Worm (Caenorhabditis elegans) whole organism, late embryonic: ENCODE results near the gene gcy-13.
A peak's percentile ranks its signal among the peaks of the same experiment; 100 is the strongest.

ENCODE experiments used
- K09A11.1 ChIP-seq: sonication (generic microtip); optimal IDR thresholded peaks from 2 replicates; lab custom pipeline; 2017; ENCODE audit warnings: antibody characterized with exemption, mild to moderate bottlenecking, missing genetic modification characterization, missing compliant biosample characterization; ENCODE audit not compliant: insufficient read depth
- T23F11.4 ChIP-seq: fragments of 200-800 bp; sonication (Bioruptor generic); optimal IDR thresholded peaks from 2 replicates; lab custom pipeline; 2018; ENCODE audit warnings: mild to moderate bottlenecking, missing genetic modification characterization, missing compliant biosample characterization
- Y22D7AL.16 ChIP-seq: sonication (generic microtip); optimal IDR thresholded peaks from 2 replicates; lab custom pipeline; 2016; ENCODE audit warnings: missing genetic modification characterization, missing compliant biosample characterization
- ahr-1 ChIP-seq: sonication (generic microtip); optimal IDR thresholded peaks from 2 replicates; lab custom pipeline; 2016; ENCODE audit warnings: missing genetic modification characterization, missing compliant biosample characterization
- ceh-18 ChIP-seq: sonication (generic microtip); optimal IDR thresholded peaks from 2 replicates; lab custom pipeline; 2016; ENCODE audit warnings: missing genetic modification characterization, missing compliant biosample characterization
- ceh-19 ChIP-seq: fragments of 200-800 bp; sonication (Bioruptor generic); optimal IDR thresholded peaks from 2 replicates; lab custom pipeline; 2018; ENCODE audit warnings: mild to moderate bottlenecking, missing genetic modification characterization, missing compliant biosample characterization
- ceh-2 ChIP-seq: sonication (generic microtip); optimal IDR thresholded peaks from 2 replicates; lab custom pipeline; 2016; ENCODE audit warnings: missing genotype, missing genetic modification characterization, missing compliant biosample characterization
- ceh-24 ChIP-seq: sonication (generic microtip); optimal IDR thresholded peaks from 2 replicates; lab custom pipeline; 2016; ENCODE audit warnings: mild to moderate bottlenecking, missing genetic modification characterization, missing compliant biosample characterization
- ceh-31 ChIP-seq: sonication (generic microtip); optimal IDR thresholded peaks from 2 replicates; lab custom pipeline; 2016; ENCODE audit warnings: missing genetic modification characterization, missing compliant biosample characterization
- ceh-45 ChIP-seq: fragments of 200-800 bp; sonication (Bioruptor generic); IDR thresholded peaks from 2 replicates; pipeline ENCODE4 v1.3.6; 2022; ENCODE audit warnings: missing genetic modification reagents, missing genetic modification characterization, missing compliant biosample characterization
- ceh-9 ChIP-seq: sonication (generic microtip); optimal IDR thresholded peaks from 2 replicates; lab custom pipeline; 2016; ENCODE audit warnings: mild to moderate bottlenecking, missing genetic modification characterization, inconsistent platforms, missing compliant biosample characterization
- che-1 ChIP-seq: sonication (generic microtip); optimal IDR thresholded peaks from 2 replicates; lab custom pipeline; 2016; ENCODE audit warnings: mild to moderate bottlenecking, missing genetic modification characterization, missing compliant biosample characterization
- dmd-4 ChIP-seq: sonication (generic microtip); optimal IDR thresholded peaks from 2 replicates; lab custom pipeline; 2016; ENCODE audit warnings: borderline replicate concordance, missing genetic modification characterization, missing compliant biosample characterization
- elt-2 ChIP-seq: sonication (generic microtip); optimal IDR thresholded peaks from 2 replicates; lab custom pipeline; 2016; ENCODE audit warnings: missing genetic modification reagents, missing genetic modification characterization, missing compliant biosample characterization
- fax-1 ChIP-seq: sonication (generic microtip); optimal IDR thresholded peaks from 2 replicates; lab custom pipeline; 2016; ENCODE audit warnings: missing genotype, missing genetic modification characterization, missing compliant biosample characterization
- fkh-6 ChIP-seq: sonication (generic microtip); optimal IDR thresholded peaks from 2 replicates; lab custom pipeline; 2016; ENCODE audit warnings: missing genetic modification characterization, missing compliant biosample characterization
- gmeb-2 ChIP-seq: sonication (generic microtip); optimal IDR thresholded peaks from 2 replicates; lab custom pipeline; 2016; ENCODE audit warnings: missing genetic modification characterization, inconsistent platforms, missing compliant biosample characterization
- hlh-13 ChIP-seq: fragments of 200-800 bp; sonication (Bioruptor generic); optimal IDR thresholded peaks from 2 replicates; lab custom pipeline; 2018; ENCODE audit warnings: mild to moderate bottlenecking, missing genetic modification characterization, missing compliant biosample characterization
- hlh-30 ChIP-seq: sonication (generic microtip); optimal IDR thresholded peaks from 2 replicates; lab custom pipeline; 2017; ENCODE audit warnings: antibody characterized with exemption, missing genetic modification characterization, missing compliant biosample characterization; ENCODE audit not compliant: insufficient read depth
- hlh-6 ChIP-seq: sonication (generic microtip); optimal IDR thresholded peaks from 2 replicates; lab custom pipeline; 2016; ENCODE audit warnings: missing genotype, missing genetic modification characterization, missing compliant biosample characterization
- hlh-8 ChIP-seq: sonication (generic microtip); optimal IDR thresholded peaks from 2 replicates; lab custom pipeline; 2016; ENCODE audit warnings: missing genotype, missing genetic modification characterization, missing compliant biosample characterization
- lin-11 ChIP-seq: fragments of 200-800 bp; sonication (Bioruptor generic); optimal IDR thresholded peaks from 2 replicates; lab custom pipeline; 2018; ENCODE audit warnings: mild to moderate bottlenecking, missing genetic modification characterization, missing compliant biosample characterization
- madf-2 ChIP-seq: sonication (generic microtip); optimal IDR thresholded peaks from 2 replicates; lab custom pipeline; 2017; ENCODE audit warnings: missing genetic modification characterization, missing compliant biosample characterization
- mec-3 ChIP-seq: sonication (generic microtip); optimal IDR thresholded peaks from 2 replicates; lab custom pipeline; 2016; ENCODE audit warnings: borderline replicate concordance, missing genetic modification characterization, missing compliant biosample characterization
- nhr-11 ChIP-seq: fragments of 150-350 bp; optimal IDR thresholded peaks from 2 replicates; lab custom pipeline; 2014; ENCODE audit warnings: missing biosample characterization, missing genetic modification characterization
- odd-2 ChIP-seq: sonication (generic microtip); optimal IDR thresholded peaks from 2 replicates; lab custom pipeline; 2017; ENCODE audit warnings: antibody characterized with exemption, mild to moderate bottlenecking, missing genetic modification characterization, missing compliant biosample characterization
- tbx-2 ChIP-seq: sonication (generic microtip); optimal IDR thresholded peaks from 2 replicates; lab custom pipeline; 2016; ENCODE audit warnings: missing genetic modification characterization, missing compliant biosample characterization
- unc-42 ChIP-seq: sonication (generic microtip); optimal IDR thresholded peaks from 2 replicates; lab custom pipeline; 2016; ENCODE audit warnings: missing genotype, missing genetic modification characterization, missing compliant biosample characterization
- unc-55 ChIP-seq: sonication (generic microtip); optimal IDR thresholded peaks from 2 replicates; lab custom pipeline; 2017; ENCODE audit warnings: missing biosample characterization, missing genetic modification reagents, missing genetic modification characterization
- unc-86 ChIP-seq: sonication (generic microtip); optimal IDR thresholded peaks from 2 replicates; lab custom pipeline; 2016; ENCODE audit warnings: missing genetic modification characterization, missing compliant biosample characterization

Gene gcy-13

DNA sequence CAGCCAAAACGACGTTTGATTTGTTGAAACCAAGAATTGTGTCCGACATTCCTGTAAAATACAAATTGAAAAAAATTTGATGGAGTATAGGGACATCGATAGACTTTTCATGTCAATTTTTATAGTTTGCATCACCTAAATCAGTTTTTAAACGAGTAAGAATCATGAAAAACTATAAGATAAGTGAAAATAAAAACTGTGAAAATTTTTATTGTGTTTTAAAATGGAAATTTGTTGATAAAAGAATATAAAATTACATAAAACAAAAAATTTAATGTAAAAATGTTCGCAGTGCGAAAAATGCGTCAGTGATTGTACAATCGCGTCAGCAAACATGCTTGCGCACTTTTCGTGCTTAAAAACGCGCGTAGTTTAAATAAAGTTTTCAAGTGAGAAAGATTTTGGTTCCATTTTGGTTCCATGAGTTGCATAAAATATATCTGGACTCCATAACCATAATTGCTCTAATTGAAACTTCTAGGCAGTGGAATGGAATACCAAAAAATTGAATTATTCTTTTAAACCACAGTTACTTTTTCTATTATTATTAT is 25.8 kb downstream of the gcy-13 start, which contains the start of gene tomm-20 (continued):
- TF ChIP-seq madf-2, result peak; percentile 51
- peak; percentile 17 for TF ChIP-seq T23F11.4
- peak; percentile 3 for TF ChIP-seq unc-55
- peak; percentile 25 for TF ChIP-seq hlh-30 (tag; lab: Kevin White, UChicago)
- peak; percentile 25 for TF ChIP-seq ceh-2 (tag; lab: Kevin White, UChicago)
- peak; percentile 59 for TF ChIP-seq ceh-31
- TF ChIP-seq ahr-1 (tag; lab: Kevin White, UChicago), result peak; percentile 33
- peak; percentile 31 for TF ChIP-seq gmeb-2 (tag; lab: Kevin White, UChicago)
- TF ChIP-seq ceh-19 (GFP tag; lab: Kevin White, UChicago), result peak; percentile 58
- TF ChIP-seq fkh-6, result peak; percentile 32
- no peak for TF ChIP-seq ceh-45
- peak; percentile 22 for TF ChIP-seq Y22D7AL.16 (tag; lab: Kevin White, UChicago)
- TF ChIP-seq hlh-8 (tag; lab: Kevin White, UChicago), result peak; percentile 40

DNA sequence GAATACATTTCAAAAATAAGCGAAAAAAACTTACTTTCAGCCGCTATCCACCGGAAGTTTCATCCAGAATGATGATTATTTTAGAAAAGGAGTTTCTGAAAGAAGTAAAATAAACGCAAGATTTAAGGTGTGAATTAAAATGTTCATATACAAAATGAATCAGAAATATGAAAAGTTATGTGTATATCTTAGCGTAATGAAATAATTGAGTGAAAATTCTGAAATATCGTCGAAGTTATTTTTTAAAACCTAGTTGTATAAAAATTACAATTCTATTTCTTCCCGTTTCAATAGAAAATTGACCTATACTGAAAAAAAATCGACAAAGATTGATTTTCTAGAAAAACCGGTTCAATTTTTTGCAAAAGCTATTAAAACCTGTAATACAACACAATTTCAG is 31.4 kb downstream of the gcy-13 start, which contains the start of gene twk-13:
Gene twk-13, minus strand, starts transcription at position 101 of the 400 bp plus-strand sequence.
- no peak for TF ChIP-seq hlh-6
- no peak for TF ChIP-seq nhr-11 (tag; lab: Kevin White, UChicago)
- TF ChIP-seq ceh-9, result no peak
- TF ChIP-seq fax-1 (tag; lab: Kevin White, UChicago), result no peak
- no peak for TF ChIP-seq ceh-24
- TF ChIP-seq Y22D7AL.16 (tag; lab: Kevin White, UChicago), result no peak
- no peak for TF ChIP-seq madf-2
- no peak for TF ChIP-seq K09A11.1 (tag; lab: Kevin White, UChicago)

DNA sequence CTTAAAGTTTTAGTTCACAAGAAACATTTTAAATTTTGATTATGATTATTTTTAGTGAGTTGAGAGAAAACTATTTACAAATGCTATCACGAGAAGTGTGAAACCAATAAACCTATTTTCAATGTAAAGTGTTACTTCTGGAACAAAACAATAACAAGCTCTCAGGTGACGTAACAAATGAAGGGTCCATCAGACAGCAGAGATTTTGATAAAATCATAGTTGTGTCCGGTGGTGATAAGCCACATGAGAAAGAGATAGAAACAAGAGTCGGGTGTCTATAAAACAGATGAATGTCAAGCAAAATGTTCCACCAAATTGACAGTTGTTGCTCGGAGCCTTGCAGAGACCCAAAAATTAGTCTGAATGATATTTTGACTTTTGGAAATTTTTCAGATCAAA is 35.0 kb downstream of the gcy-13 start:
- TF ChIP-seq tbx-2 (no peak), elt-2 (no peak), odd-2 (no peak), unc-55 (peak; percentile 4)

DNA sequence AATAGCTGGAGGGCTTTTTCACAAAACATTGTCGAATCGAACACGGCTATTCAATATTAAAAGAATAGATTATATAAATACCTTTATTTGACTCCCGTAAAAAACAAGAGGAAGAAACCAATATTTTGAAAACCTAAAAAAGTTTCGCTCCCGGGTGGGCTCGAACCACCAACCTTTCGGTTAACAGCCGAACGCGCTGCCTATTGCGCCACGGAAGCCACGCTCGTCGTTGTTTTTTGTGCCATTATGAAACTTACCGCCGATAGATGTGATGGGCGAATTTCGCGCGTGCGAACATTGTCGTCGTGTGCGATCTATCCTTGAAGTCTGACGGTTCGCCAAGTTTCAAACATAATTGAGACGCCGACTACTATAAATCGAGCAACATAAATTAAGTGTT is 37.5 kb downstream of the gcy-13 start:
- peak; percentile 16 for TF ChIP-seq hlh-13 (GFP tag; lab: Kevin White, UChicago)
- no peak for TF ChIP-seq ceh-9
- no peak for TF ChIP-seq dmd-4
- peak; percentile 22 for TF ChIP-seq madf-2
- TF ChIP-seq fkh-6, result no peak
- TF ChIP-seq che-1 (tag; lab: Kevin White, UChicago), result peak; percentile 40

DNA sequence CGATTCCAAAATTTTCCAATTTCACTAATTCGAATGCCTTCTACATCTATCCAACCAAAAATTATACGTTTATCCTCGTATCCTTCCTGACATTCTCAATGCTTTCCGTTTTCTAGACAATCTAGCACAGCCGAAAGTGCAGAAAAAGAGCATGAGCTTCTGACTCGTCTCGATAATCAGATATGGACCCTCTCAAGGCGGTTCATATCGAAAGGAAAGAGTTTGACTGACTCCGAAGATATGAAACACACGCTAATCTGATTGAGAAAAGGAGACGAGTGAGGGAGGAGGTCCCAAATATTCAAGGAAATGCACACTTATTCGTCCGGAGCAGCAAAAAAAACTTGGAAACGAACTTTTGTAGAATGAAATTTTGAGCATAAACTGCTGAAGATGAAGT is 40.2 kb downstream of the gcy-13 start:
- TF ChIP-seq mec-3, result no peak
- TF ChIP-seq unc-42 (tag; lab: Kevin White, UChicago), result peak; percentile 75

DNA sequence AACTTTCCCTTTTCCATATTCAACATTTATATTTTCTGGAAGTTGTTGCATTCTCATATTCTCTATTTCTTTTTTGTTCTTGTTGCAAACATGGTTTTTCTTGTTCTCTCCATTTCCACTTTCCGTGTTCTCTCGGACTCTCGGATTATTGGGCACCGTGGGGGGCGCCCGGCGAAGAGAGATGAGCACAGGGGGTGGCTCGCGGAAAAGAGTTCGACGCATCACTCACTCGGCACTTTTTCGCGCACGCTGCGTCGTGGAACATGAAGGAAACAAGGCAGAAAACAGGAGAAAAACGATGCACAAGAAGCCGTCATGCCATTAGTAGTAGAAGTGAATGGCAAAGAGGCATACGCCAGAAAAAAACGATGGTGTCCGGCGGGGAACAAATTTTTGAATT is 42.7 kb downstream of the gcy-13 start:
- TF ChIP-seq che-1 (tag; lab: Kevin White, UChicago), result no peak
- TF ChIP-seq unc-86, result no peak
- TF ChIP-seq, all 69 proteins: peak for 0

DNA sequence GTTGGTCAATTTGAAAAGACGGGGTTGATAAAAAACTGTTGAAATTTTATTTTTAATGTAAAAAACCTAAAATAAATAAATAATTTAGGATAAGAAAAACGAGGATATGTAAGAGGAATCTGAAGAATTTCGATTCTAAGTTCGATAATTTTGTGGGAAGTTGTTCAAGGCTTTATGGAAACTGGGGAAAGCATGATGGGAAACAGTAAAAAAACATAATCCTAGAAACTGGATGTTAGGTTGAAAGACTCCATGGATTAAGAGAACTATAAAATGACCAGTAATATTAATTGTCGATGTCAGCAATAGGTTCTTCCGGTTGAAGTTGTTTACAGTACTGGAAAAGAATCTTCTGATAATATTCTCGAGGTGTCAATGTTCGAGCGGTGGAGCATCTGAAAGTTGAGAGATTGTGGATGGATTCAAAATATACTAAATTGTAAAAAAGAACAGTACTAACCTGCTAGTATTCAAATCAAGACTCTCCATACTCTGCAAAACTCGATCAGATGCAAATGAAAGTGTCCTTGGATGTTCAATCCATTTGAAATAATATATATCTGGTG is 49.0 kb downstream of the gcy-13 start:
- TF ChIP-seq hlh-8 (tag; lab: Kevin White, UChicago) (no peak), lin-11 (tag; lab: Kevin White, UChicago) (no peak), unc-42 (tag; lab: Kevin White, UChicago) (no peak), ceh-18 (tag; lab: Kevin White, UChicago) (no peak), ceh-9 (no peak), ceh-19 (GFP tag; lab: Kevin White, UChicago) (no peak), ceh-45 (no peak)
